Fruit fly (Drosophila melanogaster) whole organism, prepupa: Measurements from ENCODE around the gene CG13002.

ENCODE experiments used
- CG10631 ChIP-seq: fragments of 200-800 bp; sonication (Bioruptor generic); optimal IDR thresholded peaks from 2 replicates; lab custom pipeline; 2016; ENCODE audit warnings: missing biosample characterization, missing genetic modification characterization
- CG10669 ChIP-seq: fragments of 200-800 bp; sonication (Bioruptor generic); optimal IDR thresholded peaks from 3 replicates; lab custom pipeline; 2018; ENCODE audit warnings: missing biosample characterization, mild to moderate bottlenecking, missing genetic modification characterization, moderate library complexity
- CG11294 ChIP-seq: fragments of 200-800 bp; sonication (Bioruptor generic); IDR thresholded peaks from 2 replicates; pipeline ENCODE4 v1.3.6; 2022; ENCODE audit warnings: missing biosample characterization, missing genetic modification characterization
- CG11762 ChIP-seq: fragments of 200-800 bp; sonication (Bioruptor generic); optimal IDR thresholded peaks from 3 replicates; lab custom pipeline; 2016; ENCODE audit warnings: missing biosample characterization, missing genetic modification characterization; ENCODE audit not compliant: insufficient read depth
- CG11902 ChIP-seq: fragments of 200-800 bp; sonication (Bioruptor generic); optimal IDR thresholded peaks from 3 replicates; lab custom pipeline; 2016; ENCODE audit warnings: missing biosample characterization, missing genetic modification characterization
- CG15336 ChIP-seq: fragments of 200-800 bp; sonication (Bioruptor generic); IDR thresholded peaks from 2 replicates; pipeline ENCODE4 v1.3.6; 2022; ENCODE audit warnings: missing biosample characterization, missing genetic modification characterization
- CG3032 ChIP-seq: fragments of 200-800 bp; optimal IDR thresholded peaks from 2 replicates; lab custom pipeline; 2019; ENCODE audit warnings: missing biosample characterization, mild to moderate bottlenecking, missing genetic modification characterization, moderate library complexity
- CG32006 ChIP-seq: fragments of 200-800 bp; sonication (Bioruptor generic); optimal IDR thresholded peaks from 3 replicates; lab custom pipeline; 2017; ENCODE audit warnings: missing biosample characterization, mild to moderate bottlenecking, missing genetic modification characterization
- CG3919 ChIP-seq: fragments of 200-800 bp; sonication (Bioruptor generic); optimal IDR thresholded peaks from 3 replicates; lab custom pipeline; 2016; ENCODE audit warnings: missing biosample characterization, missing genetic modification characterization
- CG4318 ChIP-seq: fragments of 200-800 bp; sonication (Bioruptor generic); optimal IDR thresholded peaks from 3 replicates; lab custom pipeline; 2017; ENCODE audit warnings: missing biosample characterization, mild to moderate bottlenecking, missing genetic modification characterization
- CG6163 ChIP-seq: fragments of 200-800 bp; sonication (Bioruptor generic); IDR thresholded peaks from 3 replicates; pipeline ENCODE4 v1.3.6; 2022; ENCODE audit warnings: missing biosample characterization, missing genetic modification characterization
- CG6792 ChIP-seq: fragments of 200-800 bp; sonication (Bioruptor generic); optimal IDR thresholded peaks from 3 replicates; lab custom pipeline; 2016; ENCODE audit warnings: missing biosample characterization, missing genetic modification characterization
- CG6808 ChIP-seq: fragments of 200-800 bp; sonication (Bioruptor generic); optimal IDR thresholded peaks from 3 replicates; lab custom pipeline; 2017; ENCODE audit warnings: missing biosample characterization, missing genetic modification characterization, mild to moderate bottlenecking, moderate library complexity, missing genetic modification reagents
- CG8119 ChIP-seq: fragments of 200-800 bp; sonication (Bioruptor generic); IDR thresholded peaks from 3 replicates; pipeline ENCODE4 v1.3.6; 2022; ENCODE audit warnings: missing biosample characterization, missing genetic modification characterization
- CG8632 ChIP-seq: fragments of 200-800 bp; sonication (Bioruptor generic); optimal IDR thresholded peaks from 3 replicates; lab custom pipeline; 2016; ENCODE audit warnings: missing biosample characterization, missing genetic modification characterization
- Eip78C ChIP-seq: fragments of 200-800 bp; sonication (Bioruptor generic); peaks from one replicate; lab custom pipeline; 2016; ENCODE audit warnings: missing biosample characterization, missing genetic modification characterization
- Eip93F ChIP-seq: fragments of 200-800 bp; sonication (Bioruptor generic); optimal IDR thresholded peaks from 2 replicates; lab custom pipeline; 2016; ENCODE audit warnings: missing biosample characterization, mild to moderate bottlenecking, missing genetic modification characterization
- Gug ChIP-seq: fragments of 200-800 bp; sonication (Bioruptor generic); IDR thresholded peaks from 2 replicates; pipeline ENCODE4 v1.3.6; 2022; ENCODE audit warnings: missing biosample characterization, missing genetic modification characterization
- Hr39 ChIP-seq: fragments of 200-800 bp; sonication (Bioruptor generic); optimal IDR thresholded peaks from 2 replicates; lab custom pipeline; 2016; ENCODE audit warnings: missing biosample characterization, missing genetic modification characterization
- Hr4 ChIP-seq: fragments of 200-800 bp; sonication (Bioruptor generic); optimal IDR thresholded peaks from 3 replicates; lab custom pipeline; 2016; ENCODE audit warnings: missing biosample characterization, missing genetic modification characterization
- Lpt ChIP-seq: fragments of 200-800 bp; sonication (Bioruptor generic); optimal IDR thresholded peaks from 3 replicates; lab custom pipeline; 2016; ENCODE audit warnings: missing biosample characterization, missing genetic modification characterization
- Met ChIP-seq: fragments of 200-800 bp; sonication (Bioruptor generic); optimal IDR thresholded peaks from 3 replicates; lab custom pipeline; 2016; ENCODE audit warnings: missing biosample characterization, missing genetic modification characterization
- OdsH ChIP-seq: fragments of 200-800 bp; sonication (Bioruptor generic); optimal IDR thresholded peaks from 3 replicates; lab custom pipeline; 2016; ENCODE audit warnings: missing biosample characterization, missing genetic modification characterization
- Smox ChIP-seq: fragments of 200-800 bp; sonication (Bioruptor generic); optimal IDR thresholded peaks from 3 replicates; lab custom pipeline; 2016; ENCODE audit warnings: missing biosample characterization, missing genetic modification characterization
- Sox14 ChIP-seq: fragments of 200-800 bp; sonication (Bioruptor generic); optimal IDR thresholded peaks from 3 replicates; lab custom pipeline; 2016; ENCODE audit warnings: missing biosample characterization, missing genetic modification characterization
- Sox15 ChIP-seq: fragments of 200-800 bp; sonication (Bioruptor generic); optimal IDR thresholded peaks from 3 replicates; lab custom pipeline; 2016; ENCODE audit warnings: missing biosample characterization, missing genetic modification characterization
- acj6 ChIP-seq: fragments of 200-800 bp; sonication (Bioruptor generic); optimal IDR thresholded peaks from 3 replicates; lab custom pipeline; 2016; ENCODE audit warnings: missing biosample characterization, missing genetic modification characterization
- dsx ChIP-seq: fragments of 200-800 bp; optimal IDR thresholded peaks from 3 replicates; lab custom pipeline; 2019; ENCODE audit warnings: missing biosample characterization, mild to moderate bottlenecking, missing genetic modification characterization, moderate library complexity; ENCODE audit not compliant: poor library complexity, severe bottlenecking
- eg ChIP-seq: fragments of 200-800 bp; sonication (Bioruptor generic); IDR thresholded peaks from 3 replicates; pipeline ENCODE4 v1.3.6; 2022; ENCODE audit warnings: missing biosample characterization, missing genetic modification characterization
- esn ChIP-seq: fragments of 200-800 bp; sonication (Bioruptor generic); optimal IDR thresholded peaks from 2 replicates; lab custom pipeline; 2016; ENCODE audit warnings: missing biosample characterization, mild to moderate bottlenecking, missing genetic modification characterization, moderate library complexity
- fkh ChIP-seq: fragments of 200-800 bp; sonication (Bioruptor generic); optimal IDR thresholded peaks from 3 replicates; lab custom pipeline; 2017; ENCODE audit warnings: missing biosample characterization, mild to moderate bottlenecking, missing genetic modification characterization, moderate library complexity
- net ChIP-seq: fragments of 200-800 bp; sonication (Bioruptor generic); optimal IDR thresholded peaks from 3 replicates; lab custom pipeline; 2016; ENCODE audit warnings: missing biosample characterization, missing genetic modification characterization
- spab ChIP-seq: fragments of 200-800 bp; sonication (Bioruptor generic); optimal IDR thresholded peaks from 2 replicates; lab custom pipeline; 2017; ENCODE audit warnings: missing biosample characterization, mild to moderate bottlenecking, missing genetic modification characterization, missing genetic modification reagents
- ss ChIP-seq, 2 experiments: fragments of 200-800 bp; sonication (Bioruptor generic); optimal IDR thresholded peaks; 2 replicates in 1 of 2; 3 replicates in 1 of 2; lab custom pipeline; 2017 to 2018; ENCODE audit warnings: mild to moderate bottlenecking in 2 of 2, missing biosample characterization in 2 of 2, missing genetic modification characterization in 2 of 2, moderate library complexity in 1 of 2
- svp ChIP-seq: fragments of 200-800 bp; sonication (Bioruptor generic); peaks from one replicate; lab custom pipeline; 2016; ENCODE audit warnings: missing biosample characterization, missing genetic modification characterization

The CG13002 gene

dm6 chrX:16873053-16873452, 16.6 kb upstream of the CG13002 start (continued):
- peak; percentile 92 for TF ChIP-seq CG32006 (GFP tag; lab: Kevin White, UChicago)
- peak; percentile 75 for TF ChIP-seq CG4318
- peak; percentile 25 for TF ChIP-seq Lpt
- peak; percentile 26 for TF ChIP-seq spab
- no peak for TF ChIP-seq Gug (GFP tag; lab: Robert Waterston, UW)
- peak; percentile 31 to 65 for TF ChIP-seq ss (GFP tag; optimal IDR thresholded peaks at IDR 0.05; lab: Kevin White, UChicago)
- peak; percentile 23 for TF ChIP-seq CG6808 (GFP tag; lab: Kevin White, UChicago)
- peak; percentile 55 for TF ChIP-seq svp (GFP tag; lab: Kevin White, UChicago)
- TF ChIP-seq CG8119 (GFP tag; lab: Robert Waterston, UW): peak; percentile 85
- TF ChIP-seq CG6792: peak; percentile 54
- TF ChIP-seq CG3919 (GFP tag; lab: Kevin White, UChicago): peak; percentile 31
- peak; percentile 43 for TF ChIP-seq dsx (GFP tag; lab: Kevin White, UChicago)
- peak; percentile 41 for TF ChIP-seq Sox15 (GFP tag; lab: Kevin White, UChicago)
- no peak for TF ChIP-seq Sox14 (GFP tag; lab: Kevin White, UChicago)
- peak; percentile 66 for TF ChIP-seq eg

- TF ChIP-seq eg (0 out of 3 replicates have a peak, but pooled peaks have one; percentile 9), CG15336 (no peak)
Measured at dm6 chrX:16874671-16875070, 14.9 kb upstream of the CG13002 start.

dm6 chrX:16876425-16876824, 13.2 kb upstream of the CG13002 start, which contains the start of gene CG13003:
TSS of gene CG13003 (minus strand) at chrX:16876544.
- TF ChIP-seq Hr39 (GFP tag; lab: Kevin White, UChicago) (no peak), CG6163 (GFP tag; lab: Robert Waterston, UW) (0 out of 3 replicates have a peak, but pooled peaks have one; percentile 30), eg (peak; percentile 24; the same call in 1 of the 3 replicates), Eip93F (GFP tag; lab: Kevin White, UChicago) (no peak), CG3032 (tag; lab: Kevin White, UChicago) (no peak), esn (GFP tag; lab: Kevin White, UChicago) (no peak), fkh (GFP tag; lab: Kevin White, UChicago) (no peak)

- TF ChIP-seq eg: 0 out of 3 replicates have a peak, but pooled peaks have one; percentile 17
- no peak for TF ChIP-seq Smox (GFP tag; lab: Kevin White, UChicago)
- TF ChIP-seq CG6808 (GFP tag; lab: Kevin White, UChicago): no peak
- TF ChIP-seq spab: no peak
- peak; percentile 27; the same call in 1 of the 3 replicates for TF ChIP-seq CG8119 (GFP tag; lab: Robert Waterston, UW)
- TF ChIP-seq esn (GFP tag; lab: Kevin White, UChicago): no peak
- TF ChIP-seq CG10669 (GFP tag; lab: Kevin White, UChicago): no peak
- no peak for TF ChIP-seq CG10631 (GFP tag; lab: Kevin White, UChicago)
- peak; percentile 15; the same call in 1 of the 2 replicates for TF ChIP-seq CG11294 (GFP tag; lab: Robert Waterston, UW)
- TF ChIP-seq Hr4 (GFP tag; lab: Kevin White, UChicago): no peak
- TF ChIP-seq Eip78C (GFP tag; lab: Kevin White, UChicago): peak; percentile 51
- TF ChIP-seq, all 60 proteins: peak for 4
Measured at dm6 chrX:16880013-16880412, 9.6 kb upstream of the CG13002 start.

dm6 chrX:16881015-16881414, 8.6 kb upstream of the CG13002 start, which contains the start of gene CG4872:
TSS of gene CG4872 (plus strand) at chrX:16881347.
- peak; percentile 23 for TF ChIP-seq esn (GFP tag; lab: Kevin White, UChicago)
- peak; percentile 71 for TF ChIP-seq Eip78C (GFP tag; lab: Kevin White, UChicago)
- TF ChIP-seq CG11902 (GFP tag; lab: Kevin White, UChicago): no peak
- TF ChIP-seq CG11762 (GFP tag; lab: Kevin White, UChicago): no peak
- no peak for TF ChIP-seq CG6163 (GFP tag; lab: Robert Waterston, UW)
- no peak for TF ChIP-seq CG8119 (GFP tag; lab: Robert Waterston, UW)
- TF ChIP-seq eg: peak; percentile 12; the same call in 1 of the 3 replicates
- no peak for TF ChIP-seq Smox (GFP tag; lab: Kevin White, UChicago)
- TF ChIP-seq Met (GFP tag; lab: Kevin White, UChicago): no peak
- TF ChIP-seq CG10631 (GFP tag; lab: Kevin White, UChicago): no peak
- TF ChIP-seq CG8632 (GFP tag; lab: Kevin White, UChicago): no peak
- no peak for TF ChIP-seq Eip93F (GFP tag; lab: Kevin White, UChicago)
- no peak for TF ChIP-seq spab
- TF ChIP-seq net (GFP tag; lab: Kevin White, UChicago): no peak
- peak; percentile 15 for TF ChIP-seq CG6792
- TF ChIP-seq OdsH (GFP tag; lab: Kevin White, UChicago): no peak
- TF ChIP-seq acj6 (GFP tag; lab: Kevin White, UChicago): peak; percentile 11
